Worm (Caenorhabditis elegans): ENCODE results near the gene E04F6.15.

Gene E04F6.15

DNA sequence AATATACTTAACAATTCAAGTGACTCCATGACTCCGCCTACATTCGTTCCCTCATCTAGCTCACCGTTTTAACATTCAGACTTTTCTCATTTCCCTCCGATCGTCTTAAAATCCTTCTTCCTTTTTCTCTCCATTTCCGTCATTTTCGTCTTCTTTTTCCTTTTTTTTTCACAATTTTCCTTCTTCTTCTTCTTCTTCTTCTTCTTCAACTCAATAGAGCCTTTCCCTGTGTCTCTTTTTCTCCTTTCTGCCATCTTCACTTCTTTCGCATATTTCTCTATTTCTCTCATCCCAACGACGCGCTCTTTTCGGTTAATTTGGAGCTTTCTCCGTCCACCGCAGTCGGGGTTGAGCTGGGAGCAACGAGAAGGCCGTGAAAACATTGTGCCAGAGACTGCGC is 27.5 kb downstream of the E04F6.15 start (continued):
- no peak for TF ChIP-seq zip-2 (tag; optimal IDR thresholded peaks at IDR 0.05)
- peak; percentile 78 for TF ChIP-seq fkh-10 (GFP tag; optimal IDR thresholded peaks at IDR 0.05)

DNA sequence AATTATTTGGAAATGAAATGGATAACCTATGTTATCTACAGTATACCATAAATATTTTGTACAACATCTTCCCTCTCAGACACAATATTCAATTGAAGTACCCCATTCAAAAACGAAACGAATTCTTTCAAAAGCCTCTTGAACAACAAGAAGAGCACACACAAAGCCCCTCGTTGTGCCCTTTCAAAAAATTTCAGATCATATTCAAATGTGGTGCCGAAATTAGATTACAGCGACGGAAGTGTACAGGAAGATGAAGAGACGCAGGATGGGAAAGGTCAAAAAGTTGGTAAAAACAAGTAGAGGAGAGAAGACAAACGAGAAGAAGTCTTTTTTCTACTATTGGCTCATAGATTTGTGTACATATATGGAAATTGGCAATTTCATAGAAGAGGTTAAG is 34.0 kb downstream of the E04F6.15 start:
- TF ChIP-seq fkh-10 (GFP tag; optimal IDR thresholded peaks at IDR 0.05) (peak; percentile 74), ceh-32 (tag; optimal IDR thresholded peaks at IDR 0.05; ENCODE audit: poor library complexity) (no peak), unc-130 (GFP tag; optimal IDR thresholded peaks at IDR 0.05) (no peak)

DNA sequence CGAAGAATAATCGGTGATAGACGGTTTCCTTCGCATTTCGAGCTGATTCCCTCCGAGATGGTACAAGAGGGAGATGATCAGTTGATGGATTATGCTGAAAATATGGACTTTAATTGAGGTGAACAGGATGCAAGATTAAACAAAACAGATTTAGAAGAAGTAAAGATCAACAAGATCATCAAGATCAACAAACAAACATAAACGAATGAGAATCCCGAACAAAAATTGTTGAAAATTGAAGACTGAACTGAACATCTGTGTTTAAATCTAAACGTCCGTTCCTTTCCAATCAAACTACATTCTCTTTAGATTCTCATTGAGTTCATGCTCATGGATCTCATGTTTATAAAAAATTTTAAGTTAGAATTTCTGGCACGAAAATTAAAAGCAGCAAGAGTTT is 35.2 kb downstream of the E04F6.15 start, which contains the start of gene glc-4:
glc-4 (minus strand) TSS at position 101 of the 400 bp plus-strand sequence.
- TF ChIP-seq unc-39 (tag; optimal IDR thresholded peaks at IDR 0.05) (no peak), ceh-44 (GFP tag; IDR thresholded peaks at IDR 0.05) (no peak), skn-1 (tag; optimal IDR thresholded peaks at IDR 0.05) (no peak), snpc-4 (tag; optimal IDR thresholded peaks at IDR 0.05) (no peak), lin-29 (GFP tag; IDR thresholded peaks at IDR 0.05) (no peak)

ce11 chrII:7171305-7171998 is 38.6 kb downstream of the E04F6.15 start, which contains the start of gene dyf-13:
TSS of gene dyf-13 (minus strand) at chrII:7171355.
- no peak for TF ChIP-seq R02D3.7 (tag; optimal IDR thresholded peaks at IDR 0.05)
- TF ChIP-seq zfp-3 (GFP tag; conservative IDR thresholded peaks at IDR 0.05) = no peak
- TF ChIP-seq zag-1 (tag; optimal IDR thresholded peaks at IDR 0.05) = no peak
- TF ChIP-seq unc-130 (GFP tag; optimal IDR thresholded peaks at IDR 0.05) = no peak

- TF ChIP-seq nhr-102 (tag; optimal IDR thresholded peaks at IDR 0.05) = no peak
- TF ChIP-seq Y48G9A.11 (GFP tag; IDR thresholded peaks at IDR 0.05) = no peak
- no peak for TF ChIP-seq vab-7 (GFP tag; IDR thresholded peaks at IDR 0.05)
- TF ChIP-seq zfp-3 (GFP tag; conservative IDR thresholded peaks at IDR 0.05) = no peak
- TF ChIP-seq set-16 (GFP tag; IDR thresholded peaks at IDR 0.05) = no peak
- no peak for TF ChIP-seq hlh-30 (tag; optimal IDR thresholded peaks at IDR 0.05; ENCODE audit: insufficient read depth)
- no peak for TF ChIP-seq fos-1 (tag; optimal IDR thresholded peaks at IDR 0.05)
- no peak for TF ChIP-seq lin-1 (GFP tag; IDR thresholded peaks at IDR 0.05)
- TF ChIP-seq nhr-48 (tag; optimal IDR thresholded peaks at IDR 0.05) = no peak
- no peak for TF ChIP-seq mxl-2 (GFP tag; conservative IDR thresholded peaks at IDR 0.05)
- no peak for TF ChIP-seq ceh-28 (tag; optimal IDR thresholded peaks at IDR 0.05)
- no peak for TF ChIP-seq cey-2 (tag; optimal IDR thresholded peaks at IDR 0.05; ENCODE audit: borderline replicate concordance, insufficient read depth)
- no peak for TF ChIP-seq F37D6.2 (tag; optimal IDR thresholded peaks at IDR 0.05)
- no peak for TF ChIP-seq nhr-76 (tag; optimal IDR thresholded peaks at IDR 0.05)
- TF ChIP-seq dmd-8 (GFP tag; IDR thresholded peaks at IDR 0.05) = no peak
- no peak for TF ChIP-seq lin-13 (GFP tag; optimal IDR thresholded peaks at IDR 0.05)
- no peak for TF ChIP-seq nhr-11 (tag; optimal IDR thresholded peaks at IDR 0.05)
- no peak for TF ChIP-seq lin-38 (GFP tag; IDR thresholded peaks at IDR 0.05)
Measured at ce11 chrII:7168712-7169111, 41.4 kb downstream of the E04F6.15 start, which contains the start of gene col-36. TSS of gene col-36 (minus strand) at chrII:7168812.

ce11 chrII:7166768-7167167 is 43.3 kb downstream of the E04F6.15 start:
- peak; percentile 91 for TF ChIP-seq dmd-6 (GFP tag; IDR thresholded peaks at IDR 0.05)
- TF ChIP-seq daf-8 (GFP tag; IDR thresholded peaks at IDR 0.05) = no peak
- TF ChIP-seq dve-1 (tag; optimal IDR thresholded peaks at IDR 0.05; ENCODE audit: insufficient read depth) = peak; percentile 80
- peak; percentile 92 for TF ChIP-seq pqm-1 (tag; optimal IDR thresholded peaks at IDR 0.05)
- no peak for TF ChIP-seq Y48G9A.11 (GFP tag; IDR thresholded peaks at IDR 0.05)
- TF ChIP-seq mdt-29 (GFP tag; IDR thresholded peaks at IDR 0.05) = no peak
- TF ChIP-seq ama-1 (optimal IDR thresholded peaks at IDR 0.05) = no peak
- no peak for TF ChIP-seq ceh-62 (tag; optimal IDR thresholded peaks at IDR 0.05)
- TF ChIP-seq ZK546.5 (tag; optimal IDR thresholded peaks at IDR 0.05) = no peak
- no peak for TF ChIP-seq daf-16 (GFP tag; optimal IDR thresholded peaks at IDR 0.05)
- TF ChIP-seq daf-16 (tag; optimal IDR thresholded peaks at IDR 0.05) = peak; percentile 65
- no peak for TF ChIP-seq dmd-9 (GFP tag; IDR thresholded peaks at IDR 0.05)
- TF ChIP-seq nhr-111 (GFP tag; optimal IDR thresholded peaks at IDR 0.05) = no peak
- no peak for TF ChIP-seq mes-2 (tag; optimal IDR thresholded peaks at IDR 0.05; ENCODE audit: poor library complexity, severe bottlenecking)
- no peak for TF ChIP-seq nhr-10 (tag; optimal IDR thresholded peaks at IDR 0.05)
- TF ChIP-seq skn-1 (tag; optimal IDR thresholded peaks at IDR 0.05) = no peak
- TF ChIP-seq unc-130 (GFP tag; optimal IDR thresholded peaks at IDR 0.05) = no peak
